Worm (Caenorhabditis elegans) whole organism, L4 larva: Measurements from ENCODE around the gene srx-17.

Experiments
- F37D6.2 ChIP-seq: sonication (generic microtip); optimal IDR thresholded peaks from 2 replicates; lab custom pipeline; 2016; ENCODE audit warnings: mild to moderate bottlenecking, missing genetic modification characterization, missing compliant biosample characterization
- F49E8.2 ChIP-seq: sonication (generic microtip); optimal IDR thresholded peaks from 2 replicates; lab custom pipeline; 2016; ENCODE audit warnings: missing compliant biosample characterization, mild to moderate bottlenecking, missing genetic modification characterization, borderline replicate concordance
- R02D3.7 ChIP-seq: fragments of 150-350 bp; sonication (generic microtip); optimal IDR thresholded peaks from 3 replicates; lab custom pipeline; 2014; ENCODE audit warnings: missing biosample characterization, missing genetic modification characterization
- Y48G9A.11 ChIP-seq: fragments of 200-800 bp; sonication (Bioruptor generic); IDR thresholded peaks from 2 replicates; pipeline ENCODE4 v1.3.6; 2022; ENCODE audit warnings: missing genetic modification reagents, missing genetic modification characterization, missing compliant biosample characterization
- Y75B8A.6 ChIP-seq: fragments of 200-800 bp; sonication (Bioruptor generic); IDR thresholded peaks from 2 replicates; pipeline ENCODE4 v1.3.6; 2022; ENCODE audit warnings: missing genetic modification reagents, missing genetic modification characterization, missing compliant biosample characterization
- ZK337.2 ChIP-seq: fragments of 200-800 bp; sonication (Bioruptor generic); IDR thresholded peaks from 2 replicates; pipeline ENCODE4 v1.3.6; 2022; ENCODE audit warnings: missing genetic modification reagents, missing genetic modification characterization, missing compliant biosample characterization
- aly-2 ChIP-seq: sonication (generic microtip); optimal IDR thresholded peaks from 2 replicates; lab custom pipeline; 2018; ENCODE audit warnings: missing biosample characterization, missing genetic modification characterization
- ama-1 ChIP-seq: fragments of 150-350 bp; optimal IDR thresholded peaks from 2 replicates; lab custom pipeline; 2014; ENCODE audit warnings: inconsistent platforms, mixed read lengths
- arid-1 ChIP-seq: fragments of 200-800 bp; sonication (Bioruptor generic); conservative IDR thresholded peaks from 2 replicates; pipeline ENCODE4 v1.3.6; 2022; ENCODE audit warnings: missing genetic modification reagents, missing genetic modification characterization, missing compliant biosample characterization
- attf-4 ChIP-seq: sonication (generic microtip); optimal IDR thresholded peaks from 3 replicates; lab custom pipeline; 2017; ENCODE audit warnings: missing biosample characterization, missing genetic modification characterization
- ceh-32 ChIP-seq: sonication (generic microtip); optimal IDR thresholded peaks from 2 replicates; lab custom pipeline; 2016; ENCODE audit warnings: mild to moderate bottlenecking, missing genetic modification characterization, missing compliant biosample characterization; ENCODE audit not compliant: poor library complexity
- ceh-44 ChIP-seq: fragments of 200-800 bp; sonication (Bioruptor generic); IDR thresholded peaks from 2 replicates; pipeline ENCODE4 v1.3.6; 2022; ENCODE audit warnings: missing genetic modification reagents, missing genetic modification characterization, missing compliant biosample characterization
- ces-1 ChIP-seq: fragments of 150-350 bp; sonication (generic microtip); optimal IDR thresholded peaks from 4 replicates; lab custom pipeline; 2014; ENCODE audit warnings: missing biosample characterization, missing genetic modification reagents, missing genetic modification characterization
- daf-16 ChIP-seq, 3 experiments: sonication (generic microtip); optimal IDR thresholded peaks; 2 replicates each; lab custom pipeline; 2016 to 2017; ENCODE audit warnings: missing genetic modification characterization in 3 of 3, missing genetic modification reagents in 3 of 3, mild to moderate bottlenecking in 2 of 3, missing compliant biosample characterization in 2 of 3, missing biosample characterization in 1 of 3, moderate library complexity in 1 of 3
- daf-19 ChIP-seq: fragments of 200-800 bp; sonication (Bioruptor generic); conservative IDR thresholded peaks from 2 replicates; pipeline ENCODE4 v1.3.6; 2022; ENCODE audit warnings: missing genetic modification characterization, missing compliant biosample characterization
- dmd-6 ChIP-seq: fragments of 200-800 bp; sonication (Bioruptor generic); IDR thresholded peaks from 2 replicates; pipeline ENCODE4 v1.3.6; 2022; ENCODE audit warnings: missing genetic modification reagents, missing genetic modification characterization, missing compliant biosample characterization
- dpl-1 ChIP-seq: fragments of 150-350 bp; optimal IDR thresholded peaks from 2 replicates; lab custom pipeline; 2014; ENCODE audit warnings: missing biosample characterization, missing genetic modification reagents, missing genetic modification characterization
- egl-27 ChIP-seq: sonication (generic microtip); optimal IDR thresholded peaks from 3 replicates; lab custom pipeline; 2017; ENCODE audit warnings: missing biosample characterization, missing genetic modification reagents, missing genetic modification characterization
- fkh-10 ChIP-seq: fragments of 150-350 bp; optimal IDR thresholded peaks from 2 replicates; lab custom pipeline; 2014; ENCODE audit warnings: missing biosample characterization, missing genetic modification reagents, missing genetic modification characterization
- fos-1 ChIP-seq: fragments of 150-350 bp; optimal IDR thresholded peaks from 2 replicates; lab custom pipeline; 2014; ENCODE audit warnings: missing biosample characterization, missing genetic modification characterization
- lin-1 ChIP-seq: fragments of 200-800 bp; sonication (Bioruptor generic); IDR thresholded peaks from 2 replicates; pipeline ENCODE4 v1.3.6; 2022; ENCODE audit warnings: missing genetic modification reagents, missing genetic modification characterization, missing compliant biosample characterization
- lin-15B ChIP-seq: fragments of 150-350 bp; sonication (generic microtip); optimal IDR thresholded peaks from 3 replicates; lab custom pipeline; 2014; ENCODE audit warnings: missing biosample characterization, missing genetic modification characterization
- lin-38 ChIP-seq: fragments of 200-800 bp; sonication (Bioruptor generic); IDR thresholded peaks from 2 replicates; pipeline ENCODE4 v1.3.6; 2022; ENCODE audit warnings: missing genetic modification reagents, missing genetic modification characterization, missing compliant biosample characterization
- lin-39 ChIP-seq: fragments of 150-350 bp; optimal IDR thresholded peaks from 2 replicates; lab custom pipeline; 2014; ENCODE audit warnings: missing biosample characterization, missing genetic modification reagents, missing genetic modification characterization
- mdl-1 ChIP-seq, 2 experiments: fragments of 150-350 bp in 1 of 2; sonication (generic microtip) in 1 of 2; optimal IDR thresholded peaks; 2 replicates each; lab custom pipeline; 2014 to 2017; ENCODE audit warnings: missing biosample characterization in 2 of 2, missing genetic modification characterization in 2 of 2
- mep-1 ChIP-seq: fragments of 150-350 bp; sonication (generic microtip); optimal IDR thresholded peaks from 3 replicates; lab custom pipeline; 2014; ENCODE audit warnings: missing biosample characterization, missing genetic modification characterization
- mes-2 ChIP-seq: sonication (generic microtip); optimal IDR thresholded peaks from 2 replicates; lab custom pipeline; 2016; ENCODE audit warnings: missing genotype, mild to moderate bottlenecking, missing genetic modification characterization, missing compliant biosample characterization; ENCODE audit not compliant: poor library complexity, severe bottlenecking
- nhr-11 ChIP-seq: fragments of 150-350 bp; optimal IDR thresholded peaks from 2 replicates; lab custom pipeline; 2014; ENCODE audit warnings: missing biosample characterization, missing genetic modification characterization
- nhr-111 ChIP-seq: fragments of 200-800 bp; sonication (Bioruptor generic); optimal IDR thresholded peaks from 2 replicates; lab custom pipeline; 2018; ENCODE audit warnings: mild to moderate bottlenecking, missing genetic modification characterization, missing compliant biosample characterization
- nhr-237 ChIP-seq: sonication (generic microtip); optimal IDR thresholded peaks from 2 replicates; lab custom pipeline; 2017; ENCODE audit warnings: missing biosample characterization, missing genetic modification characterization
- nhr-25 ChIP-seq: sonication (generic microtip); optimal IDR thresholded peaks from 2 replicates; lab custom pipeline; 2017; ENCODE audit warnings: missing genetic modification characterization, mild to moderate bottlenecking, missing compliant biosample characterization, antibody characterized with exemption, moderate library complexity, borderline replicate concordance; ENCODE audit not compliant: insufficient read depth
- nhr-28 ChIP-seq: fragments of 150-350 bp; optimal IDR thresholded peaks from 2 replicates; lab custom pipeline; 2014; ENCODE audit warnings: missing biosample characterization, missing genetic modification characterization
- nhr-41 ChIP-seq: fragments of 200-800 bp; sonication (Bioruptor generic); IDR thresholded peaks from 2 replicates; pipeline ENCODE4 v1.3.6; 2022; ENCODE audit warnings: missing genetic modification reagents, missing genetic modification characterization, missing compliant biosample characterization
- nhr-48 ChIP-seq: sonication (generic microtip); optimal IDR thresholded peaks from 2 replicates; lab custom pipeline; 2016; ENCODE audit warnings: mild to moderate bottlenecking, missing genetic modification characterization, missing compliant biosample characterization
- pha-4 ChIP-seq, 2 experiments: fragments of 150-350 bp in 1 of 2; fragments of 200-800 bp in 1 of 2; sonication (Bioruptor generic) in 1 of 2; IDR thresholded peaks in 1 of 2; optimal IDR thresholded peaks in 1 of 2; 2 replicates each; pipeline versions ENCODE4 v1.3.6 to Lab custom; 2014 to 2022; ENCODE audit warnings: missing genetic modification characterization in 2 of 2, missing genetic modification reagents in 2 of 2, missing biosample characterization in 1 of 2, missing compliant biosample characterization in 1 of 2
- php-3 ChIP-seq: fragments of 200-800 bp; sonication (Bioruptor generic); IDR thresholded peaks from 2 replicates; pipeline ENCODE4 v1.3.6; 2022; ENCODE audit warnings: missing genetic modification reagents, missing genetic modification characterization, missing compliant biosample characterization
- pqm-1 ChIP-seq: sonication (generic microtip); optimal IDR thresholded peaks from 2 replicates; lab custom pipeline; 2017; ENCODE audit warnings: missing biosample characterization, missing genetic modification characterization
- rbr-2 ChIP-seq: sonication (generic microtip); optimal IDR thresholded peaks from 2 replicates; lab custom pipeline; 2016; ENCODE audit warnings: missing genotype, missing genetic modification characterization, missing compliant biosample characterization
- saeg-2 ChIP-seq: fragments of 200-800 bp; sonication (Bioruptor generic); IDR thresholded peaks from 2 replicates; pipeline ENCODE4 v1.3.6; 2022; ENCODE audit warnings: missing genetic modification reagents, missing genetic modification characterization, missing compliant biosample characterization
- skn-1 ChIP-seq: fragments of 150-350 bp; optimal IDR thresholded peaks from 2 replicates; lab custom pipeline; 2014; ENCODE audit warnings: missing biosample characterization, missing genetic modification characterization
- tag-97 ChIP-seq: fragments of 200-800 bp; sonication (Bioruptor generic); IDR thresholded peaks from 2 replicates; pipeline ENCODE4 v1.3.6; 2022; ENCODE audit warnings: missing genetic modification characterization, missing compliant biosample characterization
- tra-1 ChIP-seq: fragments of 200-800 bp; sonication (Bioruptor generic); IDR thresholded peaks from 2 replicates; pipeline ENCODE4 v1.3.6; 2022; ENCODE audit warnings: missing genetic modification reagents, missing genetic modification characterization, missing compliant biosample characterization
- unc-130 ChIP-seq: sonication (generic microtip); optimal IDR thresholded peaks from 2 replicates; lab custom pipeline; 2016; ENCODE audit warnings: missing genetic modification reagents, missing genetic modification characterization, missing compliant biosample characterization
- unc-62 ChIP-seq, 3 experiments: fragments of 150-350 bp in 1 of 3; sonication (generic microtip); optimal IDR thresholded peaks in 2 of 3; peaks in 1 of 3; 1 replicate in 1 of 3; 2 replicates in 2 of 3; lab custom pipeline; 2014 to 2017; ENCODE audit warnings: missing biosample characterization in 3 of 3, missing genetic modification characterization in 3 of 3, missing genetic modification reagents in 3 of 3, missing genotype in 1 of 3
- vab-7 ChIP-seq: fragments of 200-800 bp; sonication (Bioruptor generic); IDR thresholded peaks from 2 replicates; pipeline ENCODE4 v1.3.6; 2022; ENCODE audit warnings: missing genetic modification reagents, missing genetic modification characterization, missing compliant biosample characterization
- zfp-3 ChIP-seq: fragments of 200-800 bp; sonication (Bioruptor generic); conservative IDR thresholded peaks from 2 replicates; pipeline ENCODE4 v1.3.6; 2022; ENCODE audit warnings: missing genetic modification reagents, missing genetic modification characterization, missing compliant biosample characterization
- ztf-11 ChIP-seq: fragments of 150-350 bp; optimal IDR thresholded peaks from 2 replicates; lab custom pipeline; 2014; ENCODE audit warnings: missing biosample characterization, missing genetic modification characterization

srx-17 gene

ce11 chrV:13796246-13796776, 44.7 kb upstream of the srx-17 start, which contains the start of gene twk-32 (continued):
- TF ChIP-seq ztf-11 (tag; lab: Kevin White, UChicago), result no peak
- no peak for TF ChIP-seq ZK337.2 (GFP tag; lab: Robert Waterston, UW)
- TF ChIP-seq rbr-2 (tag; lab: Kevin White, UChicago), result no peak
- no peak for TF ChIP-seq pha-4 (GFP tag; IDR thresholded peaks at IDR 0.05; lab: Robert Waterston, UW)
- no peak for TF ChIP-seq pha-4 (tag; optimal IDR thresholded peaks at IDR 0.05; lab: Kevin White, UChicago)
- no peak for TF ChIP-seq nhr-25
- no peak for TF ChIP-seq Y48G9A.11 (GFP tag; lab: Robert Waterston, UW)
- TF ChIP-seq lin-38 (GFP tag; lab: Robert Waterston, UW), result no peak; the same call in 1 of the 2 replicates
- no peak for TF ChIP-seq lin-1
- TF ChIP-seq vab-7, result no peak
- TF ChIP-seq nhr-111 (GFP tag; lab: Kevin White, UChicago), result no peak
- TF ChIP-seq unc-130 (GFP tag; lab: Kevin White, UChicago), result no peak
- TF ChIP-seq lin-39 (tag; lab: Kevin White, UChicago), result no peak
- TF ChIP-seq zfp-3 (GFP tag; lab: Robert Waterston, UW), result no peak
- no peak for TF ChIP-seq F49E8.2 (tag; lab: Kevin White, UChicago)
- peak; percentile 68 for TF ChIP-seq ama-1
- no peak for TF ChIP-seq nhr-237 (tag; lab: Kevin White, UChicago)
- TF ChIP-seq mdl-1 (tag; optimal IDR thresholded peaks at IDR 0.05; lab: Kevin White, UChicago), result no peak
- TF ChIP-seq R02D3.7 (tag; lab: Kevin White, UChicago), result no peak
- no peak for TF ChIP-seq mes-2
- no peak for TF ChIP-seq Y75B8A.6 (GFP tag; lab: Robert Waterston, UW)
- no peak for TF ChIP-seq skn-1 (tag; lab: Kevin White, UChicago)
- no peak for TF ChIP-seq F37D6.2 (tag; lab: Kevin White, UChicago)
- no peak for TF ChIP-seq fos-1 (tag; lab: Kevin White, UChicago)
- TF ChIP-seq dpl-1 (GFP tag; lab: Kevin White, UChicago), result no peak
- peak; percentile 19 for TF ChIP-seq mep-1 (tag; lab: Kevin White, UChicago)
- TF ChIP-seq aly-2 (tag; lab: Kevin White, UChicago), result no peak
- TF ChIP-seq egl-27, result no peak
- no peak for TF ChIP-seq ceh-32 (tag; lab: Kevin White, UChicago)
- no peak for TF ChIP-seq lin-15B (tag; lab: Kevin White, UChicago)
- TF ChIP-seq saeg-2 (GFP tag; lab: Robert Waterston, UW), result no peak
- no peak for TF ChIP-seq nhr-41 (GFP tag; lab: Robert Waterston, UW)
- no peak for TF ChIP-seq pqm-1 (tag; lab: Kevin White, UChicago)
- no peak for TF ChIP-seq attf-4
- TF ChIP-seq tag-97, result no peak
- TF ChIP-seq fkh-10 (GFP tag; lab: Kevin White, UChicago), result no peak
- no peak for TF ChIP-seq nhr-28 (tag; lab: Kevin White, UChicago)
- no peak for TF ChIP-seq daf-16 (GFP tag; optimal IDR thresholded peaks at IDR 0.05; lab: Kevin White, UChicago)
- TF ChIP-seq daf-16 (tag; optimal IDR thresholded peaks at IDR 0.05; lab: Kevin White, UChicago), result no peak
- TF ChIP-seq tra-1 (GFP tag; lab: Robert Waterston, UW), result no peak
- TF ChIP-seq daf-19 (GFP tag; lab: Robert Waterston, UW), result no peak
- no peak for TF ChIP-seq nhr-48 (tag; lab: Kevin White, UChicago)
- TF ChIP-seq unc-62 (GFP tag; optimal IDR thresholded peaks at IDR 0.05 in 1 of 2; lab: Kevin White, UChicago), result peak in 1 of 2 experiments; percentile 83
- TF ChIP-seq unc-62 (tag; optimal IDR thresholded peaks at IDR 0.05; lab: Kevin White, UChicago), result no peak
- no peak for TF ChIP-seq php-3 (GFP tag; lab: Robert Waterston, UW)
- no peak for TF ChIP-seq arid-1
- no peak for TF ChIP-seq nhr-11 (tag; lab: Kevin White, UChicago)
- no peak for TF ChIP-seq ceh-44
- no peak for TF ChIP-seq dmd-6 (GFP tag; lab: Robert Waterston, UW)
- no peak for TF ChIP-seq ces-1 (GFP tag; lab: Kevin White, UChicago)
